Fruit fly (Drosophila melanogaster): Measurements from ENCODE around the gene CG14722.

CG14722 gene

dm6 chr3R:11786695-11787226 is 45.1 kb downstream of the CG14722 start, which contains the start of the genes prd1 and HisCl1 (continued):
- peak; percentile 46 for TF ChIP-seq BtbVII (GFP tag; optimal IDR thresholded peaks at IDR 0.05)
- TF ChIP-seq onecut (GFP tag; IDR thresholded peaks at IDR 0.05): peak; percentile 99
- TF ChIP-seq en (GFP tag; optimal IDR thresholded peaks at IDR 0.05): peak; percentile 37
- TF ChIP-seq klu (GFP tag; IDR thresholded peaks at IDR 0.05): peak; percentile 41; the same call in 1 of the 2 replicates
- TF ChIP-seq Bgb (GFP tag; IDR thresholded peaks at IDR 0.05; ENCODE audit: partially characterized antibody): no peak
- TF ChIP-seq Hr51 (GFP tag; optimal IDR thresholded peaks at IDR 0.05): peak in 1 of 2 experiments; percentile 43
- no peak for TF ChIP-seq CG12769 (tag; optimal IDR thresholded peaks at IDR 0.05)
- TF ChIP-seq CG12155 (GFP tag; optimal IDR thresholded peaks at IDR 0.05): peak; percentile 62
- peak; percentile 24 for TF ChIP-seq kah (GFP tag; optimal IDR thresholded peaks at IDR 0.05)
- TF ChIP-seq br (optimal IDR thresholded peaks at IDR 0.05): no peak
- TF ChIP-seq HLH3B (GFP tag; IDR thresholded peaks at IDR 0.05): peak; percentile 56
- TF ChIP-seq CG5180 (GFP tag; optimal IDR thresholded peaks at IDR 0.05): peak; percentile 11
- peak; percentile 50; the same call in 1 of the 3 replicates for TF ChIP-seq zfh1 (GFP tag; IDR thresholded peaks at IDR 0.05)
- peak; percentile 73 for TF ChIP-seq Dp (GFP tag; optimal IDR thresholded peaks at IDR 0.05)
- TF ChIP-seq CG10209 (GFP tag; optimal IDR thresholded peaks at IDR 0.05): peak; percentile 72
- TF ChIP-seq mirr (GFP tag; optimal IDR thresholded peaks at IDR 0.05): peak; percentile 34
- no peak for TF ChIP-seq lov (optimal IDR thresholded peaks at IDR 0.05)
- TF ChIP-seq lov (GFP tag; IDR thresholded peaks at IDR 0.05): 0 out of 3 replicates have a peak, but pooled peaks have one; percentile 65
- TF ChIP-seq GATAe (GFP tag; conservative IDR thresholded peaks at IDR 0.05): no peak; the same call in 1 of the 2 replicates
- peak; percentile 9 for TF ChIP-seq CG5245 (GFP tag; optimal IDR thresholded peaks at IDR 0.05)
- peak; percentile 58 for TF ChIP-seq Mes4 (GFP tag; optimal IDR thresholded peaks at IDR 0.05)
- peak; percentile 39; the same call in 1 of the 2 replicates for TF ChIP-seq peb (GFP tag; IDR thresholded peaks at IDR 0.05)
- TF ChIP-seq Dip2 (GFP tag; IDR thresholded peaks at IDR 0.05): no peak
- peak; percentile 54 for TF ChIP-seq CG12299 (tag; optimal IDR thresholded peaks at IDR 0.05)
- TF ChIP-seq Aef1 (GFP tag; IDR thresholded peaks at IDR 0.05): peak; percentile 63
- TF ChIP-seq Adf1 (GFP tag; IDR thresholded peaks at IDR 0.05): 0 out of 2 replicates have a peak, but pooled peaks have one; percentile 32
- TF ChIP-seq CG9609 (GFP tag; optimal IDR thresholded peaks at IDR 0.05): peak; percentile 35
- TF ChIP-seq CG14965 (GFP tag; optimal IDR thresholded peaks at IDR 0.05; ENCODE audit: borderline replicate concordance): no peak
- TF ChIP-seq ab (GFP tag; optimal IDR thresholded peaks at IDR 0.05): no peak
- no peak for TF ChIP-seq emc (GFP tag; optimal IDR thresholded peaks at IDR 0.05)
- TF ChIP-seq hth (optimal IDR thresholded peaks at IDR 0.05): no peak
- TF ChIP-seq Oli (tag; optimal IDR thresholded peaks at IDR 0.05): peak; percentile 71
- peak; percentile 85 for TF ChIP-seq phol (tag; optimal IDR thresholded peaks at IDR 0.05)
- peak; percentile 70 for TF ChIP-seq CG12942 (GFP tag; optimal IDR thresholded peaks at IDR 0.05)
- peak; percentile 72 for TF ChIP-seq Ssrp (tag; optimal IDR thresholded peaks at IDR 0.05)
- peak; percentile 61 for TF ChIP-seq Chrac-16 (GFP tag; optimal IDR thresholded peaks at IDR 0.05)
- TF ChIP-seq otp (GFP tag; IDR thresholded peaks at IDR 0.05): peak; percentile 55; the same call in 1 of the 3 replicates
- TF ChIP-seq CG12744 (GFP tag; optimal IDR thresholded peaks at IDR 0.05): peak; percentile 32
- peak; percentile 22 for TF ChIP-seq ash1 (GFP tag; optimal IDR thresholded peaks at IDR 0.05)
- peak; percentile 63 for TF ChIP-seq dmrt11E (tag; optimal IDR thresholded peaks at IDR 0.05)
- TF ChIP-seq pnt (GFP tag; optimal IDR thresholded peaks at IDR 0.05): peak; percentile 53
- no peak for TF ChIP-seq zf30C (GFP tag; optimal IDR thresholded peaks at IDR 0.05)
- peak; percentile 30 for TF ChIP-seq CG6683 (GFP tag; optimal IDR thresholded peaks at IDR 0.05)
- TF ChIP-seq crol (GFP tag; IDR thresholded peaks at IDR 0.05): no peak
- TF ChIP-seq Gsc (GFP tag; IDR thresholded peaks at IDR 0.05): no peak
- no peak for TF ChIP-seq CG18599 (GFP tag; optimal IDR thresholded peaks at IDR 0.05)
- TF ChIP-seq Jarid2 (GFP tag; optimal IDR thresholded peaks at IDR 0.05): no peak
- TF ChIP-seq Kr (GFP tag; optimal IDR thresholded peaks at IDR 0.05): no peak
- TF ChIP-seq CG18262 (tag; optimal IDR thresholded peaks at IDR 0.05): no peak
- TF ChIP-seq pb (GFP tag; optimal IDR thresholded peaks at IDR 0.05): no peak
- TF ChIP-seq HLHmδ (GFP tag; optimal IDR thresholded peaks at IDR 0.05): peak; percentile 40
